Worm (Caenorhabditis elegans): ENCODE data around the gene srv-7.

- TF ChIP-seq T22C8.4 (GFP tag; IDR thresholded peaks at IDR 0.05) (no peak), med-1 (GFP tag; optimal IDR thresholded peaks at IDR 0.05; ENCODE audit: insufficient read depth) (no peak), flt-1 (GFP tag; IDR thresholded peaks at IDR 0.05) (no peak), tab-1 (GFP tag; IDR thresholded peaks at IDR 0.05) (no peak), ztf-23 (GFP tag; IDR thresholded peaks at IDR 0.05) (no peak)
Observed at ce11 chrX:5628432-5628977, 19.3 kb downstream of the srv-7 start.

Data from whole organism, midembryonic.